Worm (Caenorhabditis elegans) whole organism, mixed stage, embryonic: ENCODE measurements around the gene C01C4.3.
A peak's percentile ranks its signal among the peaks of the same experiment; 100 is the strongest.

Experiments used
- ceh-39 ChIP-seq: fragments of 150-350 bp; optimal IDR thresholded peaks from 2 replicates; lab custom pipeline; 2014; ENCODE audit warnings: missing biosample characterization, missing genetic modification characterization
- ceh-43 ChIP-seq: fragments of 200-800 bp; sonication (Bioruptor generic); optimal IDR thresholded peaks from 2 replicates; lab custom pipeline; 2018; ENCODE audit warnings: mild to moderate bottlenecking, missing genetic modification characterization, moderate library complexity, missing compliant biosample characterization
- ceh-83 ChIP-seq: fragments of 200-800 bp; sonication (Bioruptor generic); optimal IDR thresholded peaks from 2 replicates; lab custom pipeline; 2018; ENCODE audit warnings: mild to moderate bottlenecking, missing genetic modification characterization, missing compliant biosample characterization
- ces-1 ChIP-seq: fragments of 150-350 bp; optimal IDR thresholded peaks from 2 replicates; lab custom pipeline; 2014; ENCODE audit warnings: missing biosample characterization, missing genetic modification reagents, missing genetic modification characterization
- cnd-1 ChIP-seq: fragments of 200-800 bp; sonication (Bioruptor generic); optimal IDR thresholded peaks from 2 replicates; lab custom pipeline; 2018; ENCODE audit warnings: mild to moderate bottlenecking, missing genetic modification characterization, missing compliant biosample characterization
- drap-1 ChIP-seq: fragments of 200-800 bp; sonication (Bioruptor generic); optimal IDR thresholded peaks from 3 replicates; lab custom pipeline; 2018; ENCODE audit warnings: mild to moderate bottlenecking, missing genetic modification characterization, missing compliant biosample characterization
- elt-1 ChIP-seq: sonication (generic microtip); optimal IDR thresholded peaks from 2 replicates; lab custom pipeline; 2017; ENCODE audit warnings: missing genetic modification characterization, mild to moderate bottlenecking, missing compliant biosample characterization, antibody characterized with exemption, moderate library complexity, borderline replicate concordance; ENCODE audit not compliant: insufficient read depth
- elt-3 ChIP-seq: fragments of 150-350 bp; optimal IDR thresholded peaks from 2 replicates; lab custom pipeline; 2014; ENCODE audit warnings: missing biosample characterization, missing genetic modification characterization
- flh-1 ChIP-seq: fragments of 200-800 bp; sonication (Bioruptor generic); optimal IDR thresholded peaks from 2 replicates; lab custom pipeline; 2018; ENCODE audit warnings: mild to moderate bottlenecking, missing genetic modification characterization, moderate library complexity, missing compliant biosample characterization
- ham-2 ChIP-seq: fragments of 200-800 bp; sonication (Bioruptor generic); optimal IDR thresholded peaks from 2 replicates; lab custom pipeline; 2018; ENCODE audit warnings: mild to moderate bottlenecking, missing genetic modification characterization, missing compliant biosample characterization
- hlh-1 ChIP-seq: fragments of 150-350 bp; optimal IDR thresholded peaks from 2 replicates; lab custom pipeline; 2014; ENCODE audit warnings: missing biosample characterization, missing genetic modification reagents, missing genetic modification characterization
- lin-13 ChIP-seq: fragments of 150-350 bp; optimal IDR thresholded peaks from 2 replicates; lab custom pipeline; 2014; ENCODE audit warnings: missing biosample characterization, missing genetic modification characterization
- lin-32 ChIP-seq: fragments of 200-800 bp; sonication (Bioruptor generic); optimal IDR thresholded peaks from 2 replicates; lab custom pipeline; 2018; ENCODE audit warnings: mild to moderate bottlenecking, missing genetic modification characterization, missing compliant biosample characterization
- lsy-2 ChIP-seq: fragments of 150-350 bp; optimal IDR thresholded peaks from 2 replicates; lab custom pipeline; 2014; ENCODE audit warnings: missing biosample characterization, missing genetic modification characterization
- mab-5 ChIP-seq: fragments of 150-350 bp; optimal IDR thresholded peaks from 2 replicates; lab custom pipeline; 2014; ENCODE audit warnings: missing biosample characterization, missing genetic modification characterization
- mep-1 ChIP-seq: fragments of 150-350 bp; optimal IDR thresholded peaks from 2 replicates; lab custom pipeline; 2017; ENCODE audit warnings: missing biosample characterization, missing genetic modification reagents, missing genetic modification characterization, inconsistent platforms
- mls-2 ChIP-seq: sonication (generic microtip); optimal IDR thresholded peaks from 2 replicates; lab custom pipeline; 2016; ENCODE audit warnings: mild to moderate bottlenecking, missing genetic modification characterization, moderate library complexity, missing compliant biosample characterization
- nhr-12 ChIP-seq: fragments of 150-350 bp; optimal IDR thresholded peaks from 2 replicates; lab custom pipeline; 2014; ENCODE audit warnings: missing biosample characterization, missing genetic modification characterization
- nhr-2 ChIP-seq: fragments of 150-350 bp; optimal IDR thresholded peaks from 2 replicates; lab custom pipeline; 2014; ENCODE audit warnings: missing biosample characterization, missing genetic modification characterization
- nhr-237 ChIP-seq: fragments of 150-350 bp; optimal IDR thresholded peaks from 2 replicates; lab custom pipeline; 2014; ENCODE audit warnings: missing biosample characterization, missing genetic modification characterization
- nhr-28 ChIP-seq: fragments of 150-350 bp; optimal IDR thresholded peaks from 2 replicates; lab custom pipeline; 2014; ENCODE audit warnings: missing biosample characterization, missing genetic modification characterization
- nhr-76 ChIP-seq: sonication (generic microtip); optimal IDR thresholded peaks from 2 replicates; lab custom pipeline; 2017; ENCODE audit warnings: missing biosample characterization, missing genetic modification characterization
- pha-4 ChIP-seq: fragments of 150-350 bp; optimal IDR thresholded peaks from 2 replicates; lab custom pipeline; 2018; ENCODE audit warnings: missing biosample characterization, missing genetic modification reagents, missing genetic modification characterization
- sem-2 ChIP-seq: fragments of 200-800 bp; sonication (Bioruptor generic); optimal IDR thresholded peaks from 2 replicates; lab custom pipeline; 2018; ENCODE audit warnings: mild to moderate bottlenecking, missing genetic modification characterization, missing compliant biosample characterization
- sptf-1 ChIP-seq: sonication (generic microtip); optimal IDR thresholded peaks from 2 replicates; lab custom pipeline; 2017; ENCODE audit warnings: mild to moderate bottlenecking, missing genetic modification characterization, moderate library complexity, missing compliant biosample characterization
- tbx-8 ChIP-seq: fragments of 200-800 bp; sonication (Bioruptor generic); optimal IDR thresholded peaks from 2 replicates; lab custom pipeline; 2018; ENCODE audit warnings: mild to moderate bottlenecking, missing genetic modification characterization, moderate library complexity, missing compliant biosample characterization
- unc-120 ChIP-seq: sonication (generic microtip); optimal IDR thresholded peaks from 2 replicates; lab custom pipeline; 2017; ENCODE audit warnings: missing genetic modification characterization, missing compliant biosample characterization; ENCODE audit not compliant: poor library complexity, severe bottlenecking
- unc-62 ChIP-seq: fragments of 150-350 bp; optimal IDR thresholded peaks from 2 replicates; lab custom pipeline; 2014; ENCODE audit warnings: missing biosample characterization, missing genetic modification reagents, missing genetic modification characterization
- ztf-11 ChIP-seq: fragments of 150-350 bp; optimal IDR thresholded peaks from 2 replicates; lab custom pipeline; 2014; ENCODE audit warnings: missing biosample characterization, missing genetic modification characterization

The C01C4.3 gene

DNA sequence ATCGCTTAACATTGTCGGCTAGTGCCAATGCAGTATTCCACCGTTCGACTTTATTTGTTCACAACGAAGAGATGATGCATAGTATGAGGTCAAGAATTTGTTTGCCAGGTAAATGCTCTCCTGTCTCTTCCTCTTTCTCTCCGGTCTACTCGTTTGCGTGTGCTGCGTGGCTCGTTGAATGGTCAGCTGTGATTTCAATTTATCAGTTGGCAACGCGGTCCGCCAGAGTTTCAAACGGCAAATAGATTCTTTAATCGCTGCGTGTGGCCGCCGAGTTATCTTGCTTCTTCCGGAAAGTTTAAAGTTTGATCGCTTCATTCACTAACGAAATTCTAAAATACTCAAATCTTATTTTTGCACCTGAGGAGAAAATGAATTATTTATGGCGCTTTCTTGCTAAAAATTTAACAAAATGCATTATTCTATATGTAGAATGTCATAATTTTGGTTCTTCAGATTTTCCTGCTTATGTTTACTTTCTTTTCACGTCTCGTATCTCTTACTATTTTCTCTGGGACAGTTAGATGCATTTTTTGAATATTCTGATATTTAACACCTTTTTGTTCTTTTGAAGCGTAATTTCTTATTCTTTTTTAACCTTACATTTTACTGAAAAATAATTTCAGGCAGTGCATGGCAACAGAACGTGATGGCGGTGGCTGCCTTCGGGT lies 16.0 kb upstream of the C01C4.3 start, which contains the start of gene tsp-17:
Gene tsp-17, plus strand, starts transcription at position 621 of the 671 bp plus-strand sequence.
- TF ChIP-seq hlh-1 (peak; percentile 84), lin-13 (tag; lab: Kevin White, UChicago) (no peak), ces-1 (GFP tag; lab: Kevin White, UChicago) (no peak), nhr-28 (tag; lab: Kevin White, UChicago) (no peak)

DNA sequence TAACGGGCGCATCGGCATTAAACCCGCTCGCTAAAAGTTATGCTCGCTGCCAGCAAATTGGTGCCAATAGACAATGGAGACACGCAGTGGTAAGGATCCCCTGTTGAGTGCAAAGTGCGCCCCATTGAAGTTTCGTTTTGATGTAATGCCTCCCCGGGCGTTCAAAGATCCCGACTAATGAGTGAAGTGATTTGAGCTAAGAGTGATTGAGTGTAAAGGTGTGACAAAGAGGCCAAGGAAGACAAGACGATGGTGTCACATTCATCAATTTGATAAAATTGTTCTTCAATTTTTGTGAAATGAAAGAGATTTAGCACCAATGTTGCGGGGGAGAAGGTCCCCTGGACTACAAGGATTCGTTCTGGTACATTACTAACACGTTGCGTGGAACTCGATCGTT lies 13.6 kb upstream of the C01C4.3 start:
- TF ChIP-seq tbx-8 (GFP tag; lab: Kevin White, UChicago) (no peak), elt-3 (tag; lab: Kevin White, UChicago) (no peak), drap-1 (GFP tag; lab: Kevin White, UChicago) (no peak), nhr-237 (tag; lab: Kevin White, UChicago) (no peak), ceh-83 (GFP tag; lab: Kevin White, UChicago) (no peak), ces-1 (GFP tag; lab: Kevin White, UChicago) (no peak), unc-120 (tag; lab: Kevin White, UChicago) (peak; percentile 18), ztf-11 (tag; lab: Kevin White, UChicago) (no peak), mab-5 (tag; lab: Kevin White, UChicago) (no peak), sem-2 (GFP tag; lab: Kevin White, UChicago) (no peak), unc-62 (GFP tag; lab: Kevin White, UChicago) (peak; percentile 71), hlh-1 (peak; percentile 61), elt-1 (no peak), nhr-2 (tag; lab: Kevin White, UChicago) (no peak), nhr-12 (tag; lab: Kevin White, UChicago) (no peak)

DNA sequence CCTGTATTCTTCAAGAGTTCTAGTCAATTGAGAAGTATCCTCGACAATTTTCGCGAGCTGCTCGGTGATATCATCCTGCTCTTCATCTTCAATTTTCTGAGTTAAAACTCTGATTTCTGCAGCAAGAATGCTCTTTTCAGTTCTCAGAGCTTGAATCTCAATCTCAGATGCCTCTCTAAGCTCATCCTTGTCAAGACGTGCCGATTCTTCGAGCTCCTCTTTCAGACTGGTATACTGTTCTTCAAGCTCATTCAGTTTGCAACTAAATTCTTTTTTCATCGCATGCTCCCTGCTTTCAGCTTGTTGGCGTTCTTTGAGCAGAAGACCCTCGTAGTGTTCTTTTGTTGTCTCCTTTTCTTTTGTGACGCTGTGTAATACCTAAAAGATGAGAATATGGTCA lies 10.3 kb upstream of the C01C4.3 start:
- TF ChIP-seq pha-4 (tag; lab: Kevin White, UChicago), result no peak
- no peak for TF ChIP-seq nhr-2 (tag; lab: Kevin White, UChicago)
- no peak for TF ChIP-seq lin-13 (tag; lab: Kevin White, UChicago)
- TF ChIP-seq ceh-43 (GFP tag; lab: Kevin White, UChicago), result no peak
- TF ChIP-seq hlh-1, result no peak
- TF ChIP-seq unc-62 (GFP tag; lab: Kevin White, UChicago), result no peak
- no peak for TF ChIP-seq unc-120 (tag; lab: Kevin White, UChicago)
- TF ChIP-seq mab-5 (tag; lab: Kevin White, UChicago), result no peak
- no peak for TF ChIP-seq lin-32 (GFP tag; lab: Kevin White, UChicago)

DNA sequence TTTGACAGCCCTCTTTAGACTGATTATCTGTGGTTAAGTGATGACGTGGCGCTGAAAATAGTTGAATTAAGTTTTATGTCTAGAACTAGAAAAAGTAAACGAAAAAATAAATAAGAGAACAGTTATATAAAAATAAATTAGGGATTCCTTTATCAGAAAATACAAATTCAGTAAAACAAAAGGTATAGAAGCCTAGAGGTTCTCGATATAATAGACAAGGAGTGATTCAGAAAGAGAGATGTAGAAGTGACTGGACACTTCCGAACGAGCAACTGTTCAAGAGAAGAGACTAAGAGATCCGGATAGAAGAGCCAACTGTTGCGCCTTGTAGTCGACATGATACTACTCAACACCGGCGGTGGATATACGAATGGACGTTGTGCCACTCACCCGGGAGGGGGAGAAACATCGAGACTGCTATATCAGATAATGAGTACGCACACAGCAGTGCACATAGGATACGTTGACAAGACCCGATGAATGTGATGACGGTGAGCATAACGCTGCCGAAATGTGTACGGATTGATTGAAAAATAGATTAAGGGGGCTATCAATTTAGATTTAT lies 7.5 kb upstream of the C01C4.3 start, which contains the start of gene tag-278:
Gene tag-278, minus strand, starts transcription at position 51 of the 565 bp plus-strand sequence.
- no peak for TF ChIP-seq pha-4 (tag; lab: Kevin White, UChicago)
- no peak for TF ChIP-seq mep-1 (tag; lab: Kevin White, UChicago)
- peak; percentile 50 for TF ChIP-seq mab-5 (tag; lab: Kevin White, UChicago)
- TF ChIP-seq nhr-2 (tag; lab: Kevin White, UChicago), result no peak
- no peak for TF ChIP-seq sptf-1 (tag; lab: Kevin White, UChicago)
- TF ChIP-seq hlh-1, result peak; percentile 100
- TF ChIP-seq unc-62 (GFP tag; lab: Kevin White, UChicago), result peak; percentile 96
- no peak for TF ChIP-seq ztf-11 (tag; lab: Kevin White, UChicago)
- no peak for TF ChIP-seq ceh-43 (GFP tag; lab: Kevin White, UChicago)
- TF ChIP-seq ces-1 (GFP tag; lab: Kevin White, UChicago), result no peak
- TF ChIP-seq nhr-12 (tag; lab: Kevin White, UChicago), result no peak
- no peak for TF ChIP-seq nhr-237 (tag; lab: Kevin White, UChicago)
- no peak for TF ChIP-seq flh-1
- no peak for TF ChIP-seq ham-2 (GFP tag; lab: Kevin White, UChicago)
- no peak for TF ChIP-seq cnd-1 (tag; lab: Kevin White, UChicago)
- TF ChIP-seq elt-3 (tag; lab: Kevin White, UChicago), result no peak
- no peak for TF ChIP-seq mls-2 (tag; lab: Kevin White, UChicago)
- TF ChIP-seq ceh-39 (tag; lab: Kevin White, UChicago), result no peak
- TF ChIP-seq nhr-76, result no peak
- TF ChIP-seq nhr-28 (tag; lab: Kevin White, UChicago), result no peak
- peak; percentile 92 for TF ChIP-seq unc-120 (tag; lab: Kevin White, UChicago)
- no peak for TF ChIP-seq drap-1 (GFP tag; lab: Kevin White, UChicago)
- no peak for TF ChIP-seq lsy-2 (tag; lab: Kevin White, UChicago)
- TF ChIP-seq, all 35 proteins: peak for 4
